Worm (Caenorhabditis elegans) whole organism, young adult: ENCODE measurements around the gene elmd-1.

ENCODE experiments used
- B0261.1 ChIP-seq: sonication (generic microtip); optimal IDR thresholded peaks from 2 replicates; lab custom pipeline; 2016; ENCODE audit warnings: mild to moderate bottlenecking, missing genetic modification characterization, moderate library complexity, missing compliant biosample characterization
- B0336.3 ChIP-seq: fragments of 200-800 bp; sonication (Bioruptor generic); IDR thresholded peaks from 2 replicates; pipeline ENCODE4 v1.3.6; 2022; ENCODE audit warnings: missing genetic modification characterization, missing compliant biosample characterization
- C06A6.2 ChIP-seq: fragments of 200-800 bp; sonication (Bioruptor generic); conservative IDR thresholded peaks from 2 replicates; pipeline ENCODE4 v1.3.6; 2022; ENCODE audit warnings: missing genetic modification characterization, missing compliant biosample characterization
- C17E4.6 ChIP-seq: fragments of 200-800 bp; sonication (Bioruptor generic); IDR thresholded peaks from 2 replicates; pipeline ENCODE4 v1.3.6; 2022; ENCODE audit warnings: missing genetic modification reagents, missing genetic modification characterization, missing compliant biosample characterization
- F39B2.1 ChIP-seq: fragments of 200-800 bp; sonication (Bioruptor generic); IDR thresholded peaks from 2 replicates; pipeline ENCODE4 v1.3.6; 2022; ENCODE audit warnings: missing genetic modification reagents, missing genetic modification characterization, missing compliant biosample characterization
- F52B5.7 ChIP-seq: sonication (generic microtip); optimal IDR thresholded peaks from 2 replicates; lab custom pipeline; 2016; ENCODE audit warnings: mild to moderate bottlenecking, missing genetic modification characterization, missing compliant biosample characterization
- K11D2.4 ChIP-seq: fragments of 200-800 bp; sonication (Bioruptor generic); IDR thresholded peaks from 2 replicates; pipeline ENCODE4 v1.3.6; 2022; ENCODE audit warnings: missing genetic modification reagents, missing genetic modification characterization, missing compliant biosample characterization
- ZK185.1 ChIP-seq: sonication (generic microtip); optimal IDR thresholded peaks from 2 replicates; lab custom pipeline; 2016; ENCODE audit warnings: mild to moderate bottlenecking, missing genetic modification characterization, missing compliant biosample characterization; ENCODE audit not compliant: poor library complexity, severe bottlenecking
- bed-2 ChIP-seq: fragments of 200-800 bp; sonication (Bioruptor generic); IDR thresholded peaks from 2 replicates; pipeline ENCODE4 v1.3.6; 2022; ENCODE audit warnings: missing genetic modification reagents, missing genetic modification characterization, missing compliant biosample characterization
- cebp-1 ChIP-seq, 2 experiments: fragments of 200-800 bp in 1 of 2; sonication (Bioruptor generic) in 1 of 2; sonication (generic microtip) in 1 of 2; IDR thresholded peaks in 1 of 2; optimal IDR thresholded peaks in 1 of 2; 2 replicates each; pipeline versions ENCODE4 v1.3.6 to Lab custom; 2017 to 2022; ENCODE audit warnings: missing compliant biosample characterization in 2 of 2, missing genetic modification characterization in 2 of 2, mild to moderate bottlenecking in 1 of 2, missing genetic modification reagents in 1 of 2, moderate library complexity in 1 of 2
- ceh-27 ChIP-seq: fragments of 200-800 bp; sonication (Bioruptor generic); optimal IDR thresholded peaks from 2 replicates; lab custom pipeline; 2018; ENCODE audit warnings: mild to moderate bottlenecking, missing genetic modification characterization, moderate library complexity, missing compliant biosample characterization
- die-1 ChIP-seq: sonication (generic microtip); optimal IDR thresholded peaks from 2 replicates; lab custom pipeline; 2016; ENCODE audit warnings: missing genotype, mild to moderate bottlenecking, missing genetic modification characterization, missing compliant biosample characterization
- dpff-1 ChIP-seq: sonication (generic microtip); optimal IDR thresholded peaks from 2 replicates; lab custom pipeline; 2017; ENCODE audit warnings: mild to moderate bottlenecking, missing genetic modification characterization, missing compliant biosample characterization
- dpl-1 ChIP-seq: fragments of 150-350 bp; optimal IDR thresholded peaks from 2 replicates; lab custom pipeline; 2014; ENCODE audit warnings: missing biosample characterization, missing genetic modification reagents, missing genetic modification characterization
- egl-44 ChIP-seq: fragments of 200-800 bp; sonication (Bioruptor generic); IDR thresholded peaks from 2 replicates; pipeline ENCODE4 v1.3.6; 2022; ENCODE audit warnings: missing genetic modification reagents, missing genetic modification characterization, missing compliant biosample characterization
- egrh-3 ChIP-seq: fragments of 200-800 bp; sonication (Bioruptor generic); IDR thresholded peaks from 2 replicates; pipeline ENCODE4 v1.3.6; 2022; ENCODE audit warnings: missing genetic modification reagents, missing genetic modification characterization, missing compliant biosample characterization
- hlh-12 ChIP-seq: sonication (generic microtip); optimal IDR thresholded peaks from 2 replicates; lab custom pipeline; 2016; ENCODE audit warnings: missing genetic modification characterization, missing compliant biosample characterization
- hmg-1.2 ChIP-seq: fragments of 200-800 bp; sonication (Bioruptor generic); IDR thresholded peaks from 2 replicates; pipeline ENCODE4 v1.3.6; 2022; ENCODE audit warnings: missing genetic modification reagents, missing genetic modification characterization, missing compliant biosample characterization
- hmg-20 ChIP-seq: fragments of 200-800 bp; sonication (Bioruptor generic); IDR thresholded peaks from 2 replicates; pipeline ENCODE4 v1.3.6; 2022; ENCODE audit warnings: missing genetic modification reagents, missing genetic modification characterization, missing compliant biosample characterization
- hrde-1 ChIP-seq: sonication (generic microtip); optimal IDR thresholded peaks from 2 replicates; lab custom pipeline; 2016; ENCODE audit warnings: missing genetic modification characterization, mild to moderate bottlenecking, missing compliant biosample characterization, moderate library complexity, missing genotype, missing genetic modification reagents, borderline replicate concordance
- lsl-1 ChIP-seq: fragments of 200-800 bp; sonication (Bioruptor generic); optimal IDR thresholded peaks from 2 replicates; lab custom pipeline; 2018; ENCODE audit warnings: mild to moderate bottlenecking, missing genetic modification characterization, moderate library complexity, missing compliant biosample characterization
- madf-8 ChIP-seq: fragments of 200-800 bp; sonication (Bioruptor generic); conservative IDR thresholded peaks from 2 replicates; pipeline ENCODE4 v1.3.6; 2022; ENCODE audit warnings: missing genetic modification reagents, missing genetic modification characterization, missing compliant biosample characterization
- mcd-1 ChIP-seq: fragments of 200-800 bp; sonication (Bioruptor generic); IDR thresholded peaks from 2 replicates; pipeline ENCODE4 v1.3.6; 2022; ENCODE audit warnings: missing genetic modification reagents, missing genetic modification characterization, missing compliant biosample characterization
- nfyb-1 ChIP-seq: fragments of 200-800 bp; sonication (Bioruptor generic); IDR thresholded peaks from 2 replicates; pipeline ENCODE4 v1.3.6; 2022; ENCODE audit warnings: missing genetic modification reagents, missing genetic modification characterization, missing compliant biosample characterization
- nhr-120 ChIP-seq: fragments of 200-800 bp; sonication (Bioruptor generic); IDR thresholded peaks from 2 replicates; pipeline ENCODE4 v1.3.6; 2022; ENCODE audit warnings: missing genetic modification characterization, missing compliant biosample characterization
- nhr-80 ChIP-seq: sonication (generic microtip); optimal IDR thresholded peaks from 2 replicates; lab custom pipeline; 2016; ENCODE audit warnings: missing genetic modification characterization, missing compliant biosample characterization
- nhr-90 ChIP-seq: sonication (generic microtip); optimal IDR thresholded peaks from 2 replicates; lab custom pipeline; 2016; ENCODE audit warnings: missing genotype, mild to moderate bottlenecking, missing genetic modification characterization, missing compliant biosample characterization
- rec-8 ChIP-seq, 2 experiments: sonication (generic microtip); optimal IDR thresholded peaks; 2 replicates each; lab custom pipeline; 2016; ENCODE audit warnings: mild to moderate bottlenecking in 2 of 2, missing genetic modification characterization in 2 of 2, missing genetic modification reagents in 2 of 2, missing genotype in 2 of 2, missing biosample characterization in 1 of 2, missing compliant biosample characterization in 1 of 2, moderate library complexity in 1 of 2
- repo-1 ChIP-seq: sonication (generic microtip); optimal IDR thresholded peaks from 2 replicates; lab custom pipeline; 2017; ENCODE audit warnings: mild to moderate bottlenecking, missing genetic modification characterization, missing compliant biosample characterization
- rpc-1 ChIP-seq, 2 experiments: fragments of 150-350 bp in 1 of 2; sonication (generic microtip) in 1 of 2; optimal IDR thresholded peaks; 2 replicates each; lab custom pipeline; 2014 to 2018; ENCODE audit warnings: missing biosample characterization in 1 of 2, missing genetic modification characterization in 1 of 2, missing genetic modification reagents in 1 of 2, missing genotype in 1 of 2
- sdz-38 ChIP-seq: sonication (generic microtip); optimal IDR thresholded peaks from 2 replicates; lab custom pipeline; 2016; ENCODE audit warnings: missing genotype, missing genetic modification characterization, missing compliant biosample characterization
- snpc-1.1 ChIP-seq: sonication (generic microtip); optimal IDR thresholded peaks from 2 replicates; lab custom pipeline; 2017; ENCODE audit warnings: missing genetic modification characterization, mild to moderate bottlenecking, missing compliant biosample characterization, antibody characterized with exemption, moderate library complexity, missing genotype, missing genetic modification reagents; ENCODE audit not compliant: insufficient read depth
- snpc-1.3 ChIP-seq: sonication (generic microtip); optimal IDR thresholded peaks from 2 replicates; lab custom pipeline; 2017; ENCODE audit warnings: missing genetic modification characterization, mild to moderate bottlenecking, missing compliant biosample characterization, antibody characterized with exemption, moderate library complexity, missing genotype, missing genetic modification reagents; ENCODE audit not compliant: insufficient read depth
- snpc-3.4 ChIP-seq: sonication (generic microtip); optimal IDR thresholded peaks from 2 replicates; lab custom pipeline; 2017; ENCODE audit warnings: missing genetic modification characterization, mild to moderate bottlenecking, missing compliant biosample characterization, antibody characterized with exemption, moderate library complexity, missing genotype, missing genetic modification reagents
- tbp1 ChIP-seq: fragments of 200-800 bp; sonication (Bioruptor generic); optimal IDR thresholded peaks from 2 replicates; lab custom pipeline; 2018; ENCODE audit warnings: mild to moderate bottlenecking, missing genetic modification characterization, missing compliant biosample characterization
- tbx-9 ChIP-seq: sonication (generic microtip); optimal IDR thresholded peaks from 2 replicates; lab custom pipeline; 2016; ENCODE audit warnings: borderline replicate concordance, missing genetic modification characterization, inconsistent platforms, missing compliant biosample characterization
- xnd-1 ChIP-seq: sonication (generic microtip); optimal IDR thresholded peaks from 2 replicates; lab custom pipeline; 2016; ENCODE audit warnings: missing genotype, missing genetic modification reagents, missing genetic modification characterization, missing compliant biosample characterization
- ztf-18 ChIP-seq: sonication (generic microtip); optimal IDR thresholded peaks from 2 replicates; lab custom pipeline; 2016; ENCODE audit warnings: missing genotype, mild to moderate bottlenecking, missing genetic modification characterization, missing compliant biosample characterization

Gene elmd-1

DNA sequence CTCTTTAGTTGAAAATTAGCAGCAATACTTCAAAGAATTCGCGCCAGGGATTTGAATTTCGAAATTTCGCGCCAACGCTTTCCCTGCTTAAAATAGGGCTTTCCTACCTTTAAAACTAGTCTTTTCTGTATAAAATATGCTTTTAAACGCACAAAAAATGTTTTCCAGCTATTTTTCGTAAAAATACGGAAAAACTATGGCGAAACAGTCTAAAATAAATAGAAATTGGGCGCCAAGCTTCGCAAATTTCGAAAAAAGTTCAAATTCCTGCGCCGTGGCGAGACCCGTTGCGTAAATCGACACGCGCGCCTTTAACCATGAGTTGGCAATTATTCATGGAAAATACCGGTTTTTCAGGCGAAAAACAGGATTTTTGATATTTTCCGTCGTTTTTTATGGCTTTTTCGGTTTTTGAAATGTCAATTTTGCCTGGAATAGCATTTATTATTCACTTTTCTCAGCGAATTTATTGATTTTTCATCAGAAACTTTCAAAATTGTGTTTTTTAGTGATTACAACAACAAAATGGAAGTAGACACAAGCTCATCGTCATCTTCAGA is 14.7 kb downstream of the elmd-1 start, which contains the start of the genes npp-9 and F59A2.5 (continued):
- no peak for TF ChIP-seq ZK185.1 (tag; lab: Kevin White, UChicago)
- peak; percentile 81 for TF ChIP-seq madf-8
- TF ChIP-seq bed-2 (GFP tag; lab: Robert Waterston, UW) = no peak
- peak; percentile 25 for TF ChIP-seq snpc-1.1 (tag; lab: Kevin White, UChicago)
- no peak for TF ChIP-seq hlh-12
- TF ChIP-seq dpl-1 (GFP tag; lab: Kevin White, UChicago) = peak; percentile 83
- TF ChIP-seq snpc-3.4 (tag; lab: Kevin White, UChicago) = peak; percentile 39
- no peak for TF ChIP-seq nhr-90
- no peak for TF ChIP-seq rpc-1 (optimal IDR thresholded peaks at IDR 0.05; lab: Kevin White, UChicago)
- TF ChIP-seq rpc-1 (tag; optimal IDR thresholded peaks at IDR 0.05; lab: Kevin White, UChicago) = no peak
- TF ChIP-seq ceh-27 (GFP tag; lab: Kevin White, UChicago) = no peak
- peak; percentile 47; the same call in 1 of the 2 replicates for TF ChIP-seq C17E4.6 (GFP tag; lab: Robert Waterston, UW)
- TF ChIP-seq sdz-38 (tag; lab: Kevin White, UChicago) = no peak
- peak; percentile 77 for TF ChIP-seq lsl-1 (GFP tag; lab: Kevin White, UChicago)
- no peak for TF ChIP-seq cebp-1 (GFP tag; IDR thresholded peaks at IDR 0.05; lab: Robert Waterston, UW)
- TF ChIP-seq cebp-1 (tag; optimal IDR thresholded peaks at IDR 0.05; lab: Kevin White, UChicago) = peak; percentile 59
- TF ChIP-seq rec-8 (tag; optimal IDR thresholded peaks at IDR 0.05; lab: Kevin White, UChicago) = no peak
- TF ChIP-seq K11D2.4 = no peak
- peak; percentile 86 for TF ChIP-seq xnd-1 (tag; lab: Kevin White, UChicago)
- no peak for TF ChIP-seq egrh-3 (GFP tag; lab: Robert Waterston, UW)
- no peak for TF ChIP-seq nfyb-1 (GFP tag; lab: Robert Waterston, UW)
- peak; percentile 24; the same call in 1 of the 2 replicates for TF ChIP-seq mcd-1
- no peak for TF ChIP-seq hrde-1 (tag; lab: Kevin White, UChicago)
- peak; percentile 11 for TF ChIP-seq ztf-18 (tag; lab: Kevin White, UChicago)
- TF ChIP-seq B0336.3 (GFP tag; lab: Robert Waterston, UW) = peak; percentile 21; the same call in 1 of the 2 replicates
- no peak for TF ChIP-seq dpff-1 (tag; lab: Kevin White, UChicago)
- TF ChIP-seq, all 124 proteins: peak for 29

DNA sequence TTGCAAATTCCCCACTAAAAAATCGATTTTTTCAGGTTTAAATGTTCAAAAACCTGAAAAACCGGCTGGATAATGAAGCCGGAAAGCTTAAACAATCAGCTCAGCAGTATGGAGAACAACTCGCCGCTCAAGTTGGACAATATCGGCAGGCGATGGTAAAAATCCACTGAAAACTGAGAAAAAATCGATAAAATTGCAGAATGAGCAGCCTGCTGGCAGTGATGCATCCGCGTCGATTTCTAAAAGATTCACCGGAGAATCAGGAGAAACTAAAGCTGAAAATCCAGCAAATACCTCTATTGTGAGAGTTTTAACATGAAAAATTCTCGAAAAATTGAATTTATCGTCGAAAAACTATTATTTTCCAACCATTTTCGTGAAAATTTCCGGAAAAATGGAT is 15.8 kb downstream of the elmd-1 start, which contains the start of gene golg-4:
TSS of gene golg-4 (plus strand) at position 34 of the 400 bp plus-strand sequence.
- no peak for TF ChIP-seq hmg-1.2
- no peak for TF ChIP-seq egl-44 (GFP tag; lab: Robert Waterston, UW)
- TF ChIP-seq repo-1 = peak; percentile 14
- TF ChIP-seq tbp1 (GFP tag; lab: Kevin White, UChicago) = no peak
- no peak for TF ChIP-seq B0261.1
- TF ChIP-seq, all 124 proteins: peak for 1

DNA sequence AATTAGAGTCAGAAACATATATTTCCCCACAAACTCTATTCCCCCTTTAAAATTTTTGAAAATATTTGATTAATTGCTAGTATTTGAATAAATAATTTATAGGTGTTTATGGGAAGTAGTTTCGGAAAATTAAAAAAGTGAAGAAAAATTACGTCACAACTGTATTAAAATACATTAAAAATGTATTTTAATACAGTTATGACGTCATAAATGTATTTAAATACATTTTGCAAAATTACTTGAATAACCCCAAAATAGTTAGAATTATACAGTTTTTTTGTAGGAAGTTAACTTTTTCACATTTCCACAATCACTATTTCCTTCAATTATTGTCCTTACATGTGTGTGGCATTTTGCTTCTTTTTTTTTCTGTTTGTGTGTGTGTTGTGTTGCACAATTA is 23.7 kb downstream of the elmd-1 start:
- TF ChIP-seq F52B5.7 (tag; lab: Kevin White, UChicago) (no peak), K11D2.4 (no peak), nhr-120 (no peak), tbx-9 (tag; lab: Kevin White, UChicago) (no peak), F39B2.1 (GFP tag; lab: Robert Waterston, UW) (no peak), ZK185.1 (tag; lab: Kevin White, UChicago) (no peak), hmg-20 (GFP tag; lab: Robert Waterston, UW) (no peak), snpc-1.3 (tag; lab: Kevin White, UChicago) (no peak), B0261.1 (no peak), nhr-80 (no peak), die-1 (no peak), C06A6.2 (no peak)
